Worm (Caenorhabditis elegans) whole organism, L4 larva: ENCODE data around the gene icd-1.

ENCODE experiments used
- nhr-237 ChIP-seq: sonication (generic microtip); optimal IDR thresholded peaks from 2 replicates; lab custom pipeline; 2017; ENCODE audit warnings: missing biosample characterization, missing genetic modification characterization
- pha-4 ChIP-seq, 2 experiments: fragments of 150-350 bp in 1 of 2; fragments of 200-800 bp in 1 of 2; sonication (Bioruptor generic) in 1 of 2; IDR thresholded peaks in 1 of 2; optimal IDR thresholded peaks in 1 of 2; 2 replicates each; pipeline versions ENCODE4 v1.3.6 to Lab custom; 2014 to 2022; ENCODE audit warnings: missing genetic modification characterization in 2 of 2, missing genetic modification reagents in 2 of 2, missing biosample characterization in 1 of 2, missing compliant biosample characterization in 1 of 2
- unc-62 ChIP-seq, 3 experiments: fragments of 150-350 bp in 1 of 3; sonication (generic microtip); optimal IDR thresholded peaks in 2 of 3; peaks in 1 of 3; 1 replicate in 1 of 3; 2 replicates in 2 of 3; lab custom pipeline; 2014 to 2017; ENCODE audit warnings: missing biosample characterization in 3 of 3, missing genetic modification characterization in 3 of 3, missing genetic modification reagents in 3 of 3, missing genotype in 1 of 3

- no peak for TF ChIP-seq unc-62 (GFP tag; optimal IDR thresholded peaks at IDR 0.05 in 1 of 2; lab: Kevin White, UChicago)
- TF ChIP-seq unc-62 (tag; optimal IDR thresholded peaks at IDR 0.05; lab: Kevin White, UChicago) = no peak
- TF ChIP-seq pha-4 (GFP tag; IDR thresholded peaks at IDR 0.05; lab: Robert Waterston, UW) = no peak
- TF ChIP-seq pha-4 (tag; optimal IDR thresholded peaks at IDR 0.05; lab: Kevin White, UChicago) = no peak
- no peak for TF ChIP-seq nhr-237 (tag; lab: Kevin White, UChicago)
These were observed 19.7 kb downstream of the icd-1 start, which contains the start of gene sra-27 for ce11 chrII:6568707-6569106.
